Worm (Caenorhabditis elegans): Measurements from ENCODE around the gene srlf-29.

srlf-29 gene

ce11 chrII:1691011-1691410, 24.9 kb downstream of the srlf-29 start, which contains the start of gene fbxc-22:
fbxc-22 (minus strand) TSS chrII:1691111.
- TF ChIP-seq unc-62 (GFP tag; optimal IDR thresholded peaks at IDR 0.05): no peak

DNA sequence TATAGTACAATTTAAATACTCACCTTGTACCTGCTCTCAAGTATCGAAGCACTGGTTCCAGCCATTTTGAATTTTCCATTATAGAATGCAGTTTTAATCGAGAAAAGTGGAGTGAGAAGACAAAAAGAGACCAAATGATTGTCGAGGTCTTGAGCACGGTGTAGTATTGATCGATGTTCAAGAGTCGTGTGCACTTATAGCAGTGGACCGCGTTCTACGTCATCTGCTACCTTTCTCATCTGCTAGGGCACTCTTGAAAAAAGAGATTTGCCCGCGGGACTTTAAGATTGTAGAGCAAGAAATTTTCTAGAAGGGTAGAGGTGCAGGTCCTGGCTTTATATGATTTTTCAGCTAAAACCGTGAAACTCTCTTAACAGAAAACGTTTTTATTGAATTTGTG, 26.7 kb downstream of the srlf-29 start, which contains the start of gene fbxc-21:
Gene fbxc-21, minus strand, starts transcription at position 101 of the 400 bp plus-strand sequence.
- TF ChIP-seq unc-62 (GFP tag; optimal IDR thresholded peaks at IDR 0.05): no peak

DNA sequence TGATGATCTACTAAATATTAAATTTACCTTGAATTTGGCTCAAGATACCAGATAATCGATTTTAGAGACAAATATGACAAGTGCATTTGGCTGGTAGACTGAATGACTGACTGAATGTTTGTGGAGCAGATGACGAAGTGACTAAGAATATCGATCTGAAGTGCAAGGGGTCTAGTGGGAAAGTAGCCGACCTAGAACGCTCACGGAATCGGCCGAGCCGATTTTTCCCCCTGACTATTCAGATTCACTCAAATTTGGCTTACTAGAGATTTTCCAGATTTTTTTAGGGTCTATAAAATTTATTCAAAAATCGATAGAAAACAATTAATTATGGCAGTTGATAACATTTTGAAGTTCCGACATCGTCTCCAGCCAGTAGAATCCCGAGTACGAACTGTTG, 28.4 kb downstream of the srlf-29 start, which contains the start of gene fbxc-26:
Gene fbxc-26, minus strand, starts transcription at position 101 of the 400 bp plus-strand sequence.
- TF ChIP-seq unc-62 (GFP tag; optimal IDR thresholded peaks at IDR 0.05): no peak

DNA sequence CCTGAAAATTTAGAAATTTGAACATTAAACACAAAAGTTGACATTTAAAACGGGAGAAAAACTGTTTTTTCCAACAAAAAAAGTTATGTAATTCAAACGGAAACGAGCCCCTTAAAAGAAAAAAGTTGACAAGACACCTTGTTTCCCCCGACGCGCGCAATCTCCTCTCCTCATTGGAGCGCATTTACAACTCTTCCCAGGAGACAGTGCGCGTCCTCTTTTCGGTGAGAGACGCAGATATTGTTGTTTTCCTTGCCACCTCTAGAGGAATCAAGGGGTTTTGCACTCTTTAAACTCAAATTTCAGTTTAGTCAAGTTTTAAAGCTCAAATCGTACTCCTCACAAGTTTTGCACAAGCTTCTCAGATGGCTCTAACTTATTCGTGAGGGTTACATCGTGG, 29.7 kb downstream of the srlf-29 start, which contains the start of gene F58E1.13:
Gene F58E1.13, minus strand, starts transcription at position 12 of the 400 bp plus-strand sequence.
- TF ChIP-seq unc-62 (GFP tag; optimal IDR thresholded peaks at IDR 0.05): no peak

DNA sequence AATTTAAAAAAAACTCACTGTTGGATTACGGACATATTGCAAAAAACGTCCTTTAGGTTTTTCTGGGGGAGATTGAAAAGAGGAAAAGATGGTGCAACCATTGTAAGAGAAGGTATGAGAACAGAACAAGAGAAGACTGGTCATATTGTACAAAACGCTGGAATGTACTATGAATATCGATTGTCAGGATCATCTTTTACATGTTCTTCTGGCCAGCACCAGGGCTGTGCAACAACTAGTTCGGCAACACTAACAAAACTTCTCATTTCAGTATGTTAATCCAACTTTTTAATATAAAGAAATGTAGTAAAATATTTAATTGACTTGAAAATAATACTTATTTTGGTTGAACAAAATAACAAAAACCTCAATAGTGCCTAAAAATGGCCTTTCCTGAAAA, 37.2 kb downstream of the srlf-29 start, which contains the start of gene fbxb-47:
Gene fbxb-47, minus strand, starts transcription at position 101 of the 400 bp plus-strand sequence.
- no peak for TF ChIP-seq unc-62 (GFP tag; optimal IDR thresholded peaks at IDR 0.05)

ce11 chrII:1706385-1706784, 40.3 kb downstream of the srlf-29 start, which contains the start of gene sdz-18:
sdz-18 (minus strand) TSS chrII:1706485.
- no peak for TF ChIP-seq unc-62 (GFP tag; optimal IDR thresholded peaks at IDR 0.05)

DNA sequence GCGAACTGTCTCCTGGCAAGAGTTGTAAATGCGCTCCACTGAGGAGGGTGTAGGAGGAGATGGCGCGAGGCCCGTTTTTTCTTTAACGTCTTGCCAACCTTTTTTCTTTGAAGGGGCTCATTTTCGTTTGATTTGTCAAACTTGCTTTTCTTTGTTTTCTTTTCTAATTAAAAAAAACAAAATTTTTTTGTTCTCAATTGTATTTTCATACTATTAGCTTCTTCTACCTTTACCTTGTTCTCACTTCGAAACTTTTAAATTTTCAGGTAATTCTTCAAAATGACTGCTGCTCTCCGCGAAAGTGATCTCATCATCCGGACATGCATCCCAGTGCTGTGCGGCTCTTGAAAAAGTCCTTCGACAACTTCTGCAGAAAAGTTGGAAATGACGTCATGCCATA, 43.8 kb downstream of the srlf-29 start, which contains the start of gene fbxa-184:
Gene fbxa-184, plus strand, starts transcription at position 301 of the 400 bp plus-strand sequence.
- TF ChIP-seq unc-62 (GFP tag; optimal IDR thresholded peaks at IDR 0.05): no peak

DNA sequence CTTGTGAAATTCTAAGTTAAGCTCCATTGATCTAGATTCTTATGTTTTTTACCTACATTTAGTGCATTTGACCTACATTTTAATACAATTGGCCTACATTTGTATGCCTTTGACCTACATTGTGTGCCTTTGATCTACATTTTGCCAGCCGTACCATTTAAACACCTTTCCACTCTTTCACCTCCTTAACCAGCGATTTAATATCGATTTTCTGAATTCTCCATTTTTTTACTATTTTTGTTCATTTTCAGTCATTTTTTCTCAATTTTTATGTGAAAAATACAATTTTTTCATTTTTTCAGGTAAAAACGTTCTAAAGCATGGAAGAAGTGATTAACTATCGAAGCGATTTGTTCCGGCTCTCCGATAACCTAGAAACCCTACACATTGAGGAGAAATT, 46.8 kb downstream of the srlf-29 start, which contains the start of gene btb-7:
Gene btb-7, plus strand, starts transcription at position 301 of the 400 bp plus-strand sequence.
- TF ChIP-seq unc-62 (GFP tag; optimal IDR thresholded peaks at IDR 0.05): no peak

DNA sequence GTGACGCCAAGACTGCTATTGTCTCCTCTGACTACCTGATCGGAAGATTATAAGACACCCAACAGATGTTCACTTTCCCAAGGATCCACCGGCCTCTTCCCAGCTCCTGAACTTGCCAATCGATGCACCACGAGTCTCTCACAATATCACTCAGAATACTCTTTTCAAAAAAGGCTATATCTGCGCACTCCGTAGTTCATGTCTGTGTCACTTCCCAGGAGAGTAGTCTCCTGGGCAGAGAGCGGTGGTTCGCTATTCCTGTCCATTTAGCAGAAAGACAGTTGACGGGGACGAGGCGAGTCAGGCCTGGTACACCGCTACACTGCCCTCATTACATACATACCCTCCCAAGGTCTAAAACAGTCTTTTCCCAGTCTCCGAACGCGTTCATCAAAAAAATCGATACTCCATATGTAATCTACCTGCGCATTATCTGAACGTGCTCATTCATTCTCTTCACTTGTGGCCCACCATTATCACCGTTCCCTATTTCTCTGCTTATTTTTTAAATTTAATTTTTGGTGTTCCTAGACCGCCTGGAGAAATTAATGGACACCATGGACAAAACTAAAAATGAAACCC, 48.7 kb downstream of the srlf-29 start, which contains the start of gene btb-6:
Gene btb-6, plus strand, starts transcription at position 532 of the 582 bp plus-strand sequence.
- TF ChIP-seq unc-62 (GFP tag; optimal IDR thresholded peaks at IDR 0.05): no peak

All from whole organism, dauer.